Worm (Caenorhabditis elegans) whole organism, L4 larva: ENCODE data around the gene C10E2.1.

Experiments
- ama-1 ChIP-seq: fragments of 150-350 bp; optimal IDR thresholded peaks from 2 replicates; lab custom pipeline; 2014; ENCODE audit warnings: inconsistent platforms, mixed read lengths
- ces-1 ChIP-seq: fragments of 150-350 bp; sonication (generic microtip); optimal IDR thresholded peaks from 4 replicates; lab custom pipeline; 2014; ENCODE audit warnings: missing biosample characterization, missing genetic modification reagents, missing genetic modification characterization
- dpl-1 ChIP-seq: fragments of 150-350 bp; optimal IDR thresholded peaks from 2 replicates; lab custom pipeline; 2014; ENCODE audit warnings: missing biosample characterization, missing genetic modification reagents, missing genetic modification characterization
- lin-13 ChIP-seq: fragments of 150-350 bp; optimal IDR thresholded peaks from 2 replicates; lab custom pipeline; 2014; ENCODE audit warnings: missing biosample characterization, missing genetic modification reagents, missing genetic modification characterization
- zag-1 ChIP-seq: fragments of 150-350 bp; optimal IDR thresholded peaks from 2 replicates; lab custom pipeline; 2014; ENCODE audit warnings: missing biosample characterization, missing genetic modification characterization

- no peak for TF ChIP-seq dpl-1
- no peak for TF ChIP-seq lin-13 (GFP tag; lab: Kevin White, UChicago)
- no peak for TF ChIP-seq ama-1 (lab: Kevin White, UChicago)
- no peak for TF ChIP-seq zag-1 (tag; lab: Kevin White, UChicago)
- TF ChIP-seq ces-1 (GFP tag; lab: Kevin White, UChicago): no peak
Measured at ce11 chrX:16733411-16733810, 29.2 kb upstream of the C10E2.1 start.
